Fruit fly (Drosophila melanogaster) whole organism, embryonic: ENCODE data around the gene cbt.
A peak's percentile ranks its signal among the peaks of the same experiment; 100 is the strongest.

Experiments
- Ada2b ChIP-seq: fragments of 200-800 bp; sonication (Bioruptor generic); IDR thresholded peaks from 2 replicates; pipeline ENCODE4 v1.3.6; 2022; ENCODE audit warnings: missing biosample characterization, missing genetic modification characterization
- Awh ChIP-seq: fragments of 200-800 bp; sonication (Bioruptor generic); IDR thresholded peaks from 2 replicates; pipeline ENCODE4, ENCODE4 v1.3.6; 2022; ENCODE audit warnings: missing biosample characterization, missing genetic modification characterization
- BEAF-32 ChIP-seq: fragments of 200-800 bp; sonication (Bioruptor generic); optimal IDR thresholded peaks from 3 replicates; lab custom pipeline; 2017; ENCODE audit warnings: missing biosample characterization, missing genetic modification characterization, mild to moderate bottlenecking, moderate library complexity, missing genetic modification reagents
- CG10209 ChIP-seq: fragments of 200-800 bp; sonication (Bioruptor generic); optimal IDR thresholded peaks from 3 replicates; lab custom pipeline; 2017; ENCODE audit warnings: missing biosample characterization, mild to moderate bottlenecking, missing genetic modification characterization, missing genetic modification reagents
- CG1024 ChIP-seq: fragments of 200-800 bp; sonication (Bioruptor generic); IDR thresholded peaks from 2 replicates; pipeline ENCODE4 v1.3.6; 2022; ENCODE audit warnings: missing biosample characterization, missing genetic modification characterization
- CG10979 ChIP-seq: fragments of 200-800 bp; sonication (Bioruptor generic); optimal IDR thresholded peaks from 2 replicates; lab custom pipeline; 2018; ENCODE audit warnings: missing biosample characterization, mild to moderate bottlenecking, missing genetic modification characterization, moderate library complexity
- CG11093 ChIP-seq: fragments of 200-800 bp; sonication (Bioruptor generic); IDR thresholded peaks from 3 replicates; pipeline ENCODE4 v1.3.6; 2022; ENCODE audit warnings: missing biosample characterization, missing genetic modification characterization
- CG11398 ChIP-seq: fragments of 200-800 bp; sonication (Bioruptor generic); optimal IDR thresholded peaks from 2 replicates; lab custom pipeline; 2016; ENCODE audit warnings: missing biosample characterization, missing genetic modification characterization
- CG12104 ChIP-seq: fragments of 200-800 bp; sonication (Bioruptor generic); optimal IDR thresholded peaks from 3 replicates; lab custom pipeline; 2016; ENCODE audit warnings: missing biosample characterization, missing genetic modification characterization
- CG12155 ChIP-seq: fragments of 200-800 bp; sonication (Bioruptor generic); optimal IDR thresholded peaks from 3 replicates; lab custom pipeline; 2016; ENCODE audit warnings: missing biosample characterization, missing genetic modification characterization
- CG12391 ChIP-seq: fragments of 200-800 bp; sonication (Bioruptor generic); optimal IDR thresholded peaks from 3 replicates; lab custom pipeline; 2018; ENCODE audit warnings: missing biosample characterization, mild to moderate bottlenecking, missing genetic modification characterization, moderate library complexity
- CG12942 ChIP-seq: fragments of 200-800 bp; sonication (Bioruptor generic); optimal IDR thresholded peaks from 3 replicates; lab custom pipeline; 2016; ENCODE audit warnings: missing biosample characterization, missing genetic modification characterization
- CG13624 ChIP-seq: fragments of 200-800 bp; sonication (Bioruptor generic); optimal IDR thresholded peaks from 2 replicates; lab custom pipeline; 2016; ENCODE audit warnings: missing biosample characterization, missing genetic modification characterization
- CG14710 ChIP-seq: fragments of 200-800 bp; sonication (Bioruptor generic); optimal IDR thresholded peaks from 3 replicates; lab custom pipeline; 2019; ENCODE audit warnings: missing biosample characterization, mild to moderate bottlenecking, missing genetic modification characterization, moderate library complexity
- CG1529 ChIP-seq: fragments of 200-800 bp; sonication (Bioruptor generic); optimal IDR thresholded peaks from 3 replicates; lab custom pipeline; 2018; ENCODE audit warnings: missing biosample characterization, missing genetic modification characterization
- CG1603 ChIP-seq: fragments of 200-800 bp; sonication (Bioruptor generic); optimal IDR thresholded peaks from 2 replicates; lab custom pipeline; 2019; ENCODE audit warnings: missing biosample characterization, mild to moderate bottlenecking, missing genetic modification characterization, moderate library complexity
- CG2712 ChIP-seq: fragments of 200-800 bp; optimal IDR thresholded peaks from 3 replicates; lab custom pipeline; 2019; ENCODE audit warnings: missing biosample characterization, mild to moderate bottlenecking, missing genetic modification characterization, moderate library complexity
- CG2875 ChIP-seq: fragments of 200-800 bp; sonication (Bioruptor generic); optimal IDR thresholded peaks from 2 replicates; lab custom pipeline; 2017; ENCODE audit warnings: missing biosample characterization, mild to moderate bottlenecking, missing genetic modification characterization, missing genetic modification reagents
- CG31365 ChIP-seq: fragments of 200-800 bp; sonication (Bioruptor generic); optimal IDR thresholded peaks from 2 replicates; lab custom pipeline; 2018; ENCODE audit warnings: missing biosample characterization, mild to moderate bottlenecking, missing genetic modification characterization
- CG33213 ChIP-seq: fragments of 200-800 bp; sonication (Bioruptor generic); optimal IDR thresholded peaks from 3 replicates; lab custom pipeline; 2016; ENCODE audit warnings: missing biosample characterization, missing genetic modification characterization
- CG34376 ChIP-seq: fragments of 200-800 bp; sonication (Bioruptor generic); optimal IDR thresholded peaks from 2 replicates; lab custom pipeline; 2018; ENCODE audit warnings: missing biosample characterization, mild to moderate bottlenecking, missing genetic modification characterization
- CG3995 ChIP-seq: fragments of 200-800 bp; sonication (Bioruptor generic); optimal IDR thresholded peaks from 3 replicates; lab custom pipeline; 2016; ENCODE audit warnings: missing biosample characterization, missing genetic modification characterization
- CG4424 ChIP-seq: fragments of 200-800 bp; sonication (Bioruptor generic); optimal IDR thresholded peaks from 3 replicates; lab custom pipeline; 2016; ENCODE audit warnings: missing biosample characterization, missing genetic modification characterization
- CG6254 ChIP-seq: fragments of 200-800 bp; sonication (Bioruptor generic); optimal IDR thresholded peaks from 3 replicates; lab custom pipeline; 2017; ENCODE audit warnings: mild to moderate bottlenecking, missing biosample characterization, missing genetic modification reagents, missing genetic modification characterization
- CG8089 ChIP-seq: fragments of 200-800 bp; sonication (Bioruptor generic); optimal IDR thresholded peaks from 3 replicates; lab custom pipeline; 2016; ENCODE audit warnings: missing biosample characterization, missing genetic modification characterization
- CG8944 ChIP-seq: fragments of 200-800 bp; sonication (Bioruptor generic); optimal IDR thresholded peaks from 3 replicates; lab custom pipeline; 2016; ENCODE audit warnings: missing biosample characterization, missing genetic modification characterization
- CHES-1-like ChIP-seq: fragments of 200-800 bp; sonication (Bioruptor generic); optimal IDR thresholded peaks from 2 replicates; lab custom pipeline; 2016; ENCODE audit warnings: missing biosample characterization, missing genetic modification characterization
- Chrac-16 ChIP-seq: fragments of 200-800 bp; sonication (Bioruptor generic); optimal IDR thresholded peaks from 3 replicates; lab custom pipeline; 2016; ENCODE audit warnings: missing biosample characterization, missing genetic modification characterization
- CkIIα-i1 ChIP-seq: fragments of 200-800 bp; sonication (Bioruptor generic); IDR thresholded peaks from 2 replicates; pipeline ENCODE4 v1.3.6; 2022; ENCODE audit warnings: missing biosample characterization, missing genetic modification characterization
- D19B ChIP-seq: fragments of 200-800 bp; sonication (Bioruptor generic); optimal IDR thresholded peaks from 2 replicates; lab custom pipeline; 2017; ENCODE audit warnings: missing biosample characterization, mild to moderate bottlenecking, missing genetic modification characterization
- Doc3 ChIP-seq: fragments of 200-800 bp; sonication (Bioruptor generic); IDR thresholded peaks from 3 replicates; pipeline ENCODE4 v1.3.6; 2022; ENCODE audit warnings: missing biosample characterization, missing genetic modification characterization; ENCODE audit not compliant: partially characterized antibody
- Ets65A ChIP-seq: fragments of 200-800 bp; sonication (Bioruptor generic); peaks from one replicate; lab custom pipeline; 2016; ENCODE audit warnings: missing biosample characterization, missing genetic modification characterization
- Hmr ChIP-seq: fragments of 200-800 bp; sonication (Bioruptor generic); optimal IDR thresholded peaks from 3 replicates; lab custom pipeline; 2017; ENCODE audit warnings: mild to moderate bottlenecking, missing biosample characterization, missing genetic modification reagents, missing genetic modification characterization
- Mrtf ChIP-seq: fragments of 200-800 bp; sonication (Bioruptor generic); IDR thresholded peaks from 3 replicates; pipeline ENCODE4 v1.3.6; 2022; ENCODE audit warnings: missing biosample characterization, missing genetic modification characterization
- Spps ChIP-seq: fragments of 200-800 bp; sonication (Bioruptor generic); optimal IDR thresholded peaks from 2 replicates; lab custom pipeline; 2018; ENCODE audit warnings: missing biosample characterization, mild to moderate bottlenecking, missing genetic modification characterization
- Usf ChIP-seq: fragments of 200-800 bp; sonication (Bioruptor generic); optimal IDR thresholded peaks from 2 replicates; lab custom pipeline; 2017; ENCODE audit warnings: missing genotype, missing biosample characterization, missing genetic modification characterization
- az2 ChIP-seq: fragments of 200-800 bp; sonication (Bioruptor generic); optimal IDR thresholded peaks from 3 replicates; lab custom pipeline; 2016; ENCODE audit warnings: missing biosample characterization, missing genetic modification characterization
- bigmax ChIP-seq: fragments of 200-800 bp; sonication (Bioruptor generic); optimal IDR thresholded peaks from 2 replicates; lab custom pipeline; 2018; ENCODE audit warnings: missing biosample characterization, mild to moderate bottlenecking, missing genetic modification characterization
- cad ChIP-seq: fragments of >200 bp; optimal IDR thresholded peaks from 2 replicates; lab custom pipeline; 2017; ENCODE audit warnings: missing biosample characterization, missing genetic modification characterization
- cas ChIP-seq: fragments of 200-800 bp; sonication (Bioruptor generic); IDR thresholded peaks from 2 replicates; pipeline ENCODE4 v1.3.6; 2022; ENCODE audit warnings: missing biosample characterization, missing genetic modification characterization
- corto ChIP-seq: fragments of 200-800 bp; sonication (Bioruptor generic); optimal IDR thresholded peaks from 2 replicates; lab custom pipeline; 2016; ENCODE audit warnings: missing biosample characterization, mild to moderate bottlenecking, missing genetic modification characterization, moderate library complexity
- da ChIP-seq: fragments of 200-800 bp; sonication (Bioruptor generic); optimal IDR thresholded peaks from 2 replicates; lab custom pipeline; 2016; ENCODE audit warnings: missing biosample characterization, missing genetic modification characterization
- eyg ChIP-seq: fragments of 200-800 bp; sonication (Bioruptor generic); optimal IDR thresholded peaks from 3 replicates; lab custom pipeline; 2016; ENCODE audit warnings: missing biosample characterization, missing genetic modification characterization
- fd102C ChIP-seq: fragments of 200-800 bp; sonication (Bioruptor generic); optimal IDR thresholded peaks from 2 replicates; lab custom pipeline; 2018; ENCODE audit warnings: missing biosample characterization, mild to moderate bottlenecking, missing genetic modification characterization, moderate library complexity
- ham ChIP-seq: fragments of 200-800 bp; sonication (Bioruptor generic); IDR thresholded peaks from 2 replicates; pipeline ENCODE4 v1.3.6; 2022; ENCODE audit warnings: missing biosample characterization, missing genetic modification characterization
- kay ChIP-seq: fragments of 200-800 bp; sonication (Bioruptor generic); optimal IDR thresholded peaks from 2 replicates; lab custom pipeline; 2016; ENCODE audit warnings: missing biosample characterization, missing genetic modification characterization
- lab ChIP-seq: fragments of 200-800 bp; sonication (Bioruptor generic); optimal IDR thresholded peaks from 3 replicates; lab custom pipeline; 2017; ENCODE audit warnings: missing biosample characterization, missing genetic modification characterization, mild to moderate bottlenecking, moderate library complexity, missing genetic modification reagents
- peb ChIP-seq: fragments of 200-800 bp; sonication (Bioruptor generic); IDR thresholded peaks from 2 replicates; pipeline ENCODE4 v1.3.6; 2022; ENCODE audit warnings: missing biosample characterization, missing genetic modification characterization
- run ChIP-seq: fragments of 200-800 bp; sonication (Bioruptor generic); optimal IDR thresholded peaks from 3 replicates; lab custom pipeline; 2018; ENCODE audit warnings: missing biosample characterization, mild to moderate bottlenecking, missing genetic modification characterization
- sr ChIP-seq: fragments of 200-800 bp; sonication (Bioruptor generic); IDR thresholded peaks from 3 replicates; pipeline ENCODE4 v1.3.6; 2022; ENCODE audit warnings: missing biosample characterization, missing genetic modification characterization
- tgo ChIP-seq: fragments of 200-800 bp; sonication (Bioruptor generic); IDR thresholded peaks from 3 replicates; pipeline ENCODE4 v1.3.6; 2022; ENCODE audit warnings: missing biosample characterization, missing genetic modification characterization

Gene cbt

dm6 chr2L:481400-481756, 1.9 kb upstream of the cbt start:
- TF ChIP-seq D19B (GFP tag; lab: Kevin White, UChicago) (no peak), CG11093 (no peak), fd102C (GFP tag; lab: Kevin White, UChicago) (no peak), run (no peak), cad (GFP tag; lab: Kevin White, UChicago) (no peak), CG11398 (GFP tag; lab: Kevin White, UChicago) (no peak), Mrtf (GFP tag; lab: Robert Waterston, UW) (no peak), CG12942 (GFP tag; lab: Kevin White, UChicago) (no peak), Awh (GFP tag; lab: Robert Waterston, UW) (no peak), sr (GFP tag; lab: Robert Waterston, UW) (no peak), Hmr (no peak), CG4424 (no peak), lab (GFP tag; lab: Kevin White, UChicago) (no peak), eyg (no peak), CG12155 (GFP tag; lab: Kevin White, UChicago) (no peak), CG13624 (no peak), CG10209 (no peak), Chrac-16 (no peak), CHES-1-like (GFP tag; lab: Kevin White, UChicago) (no peak)

dm6 chr2L:480638-481399, 1.3 kb upstream of the cbt start:
- TF ChIP-seq CG8089 (GFP tag; lab: Kevin White, UChicago) (peak; percentile 100), da (peak; percentile 100), tgo (GFP tag; lab: Robert Waterston, UW) (no peak), CG1603 (tag; lab: Kevin White, UChicago) (peak; percentile 99), Usf (GFP tag; lab: Kevin White, UChicago) (peak; percentile 100), ham (no peak), CG3995 (peak; percentile 93), Ada2b (no peak), CG8944 (peak; percentile 100), CG2712 (tag; lab: Kevin White, UChicago) (peak; percentile 100), Spps (tag; lab: Kevin White, UChicago) (peak; percentile 100), CG1529 (GFP tag; lab: Kevin White, UChicago) (peak; percentile 100), CkIIα-i1 (GFP tag; lab: Robert Waterston, UW) (no peak), kay (GFP tag; lab: Kevin White, UChicago) (peak; percentile 100), az2 (GFP tag; lab: Kevin White, UChicago) (peak; percentile 100), cas (GFP tag; lab: Robert Waterston, UW) (no peak), CG10979 (tag; lab: Kevin White, UChicago) (peak; percentile 100), CG12391 (tag; lab: Kevin White, UChicago) (peak; percentile 100), Ets65A (GFP tag; lab: Kevin White, UChicago) (peak; percentile 100), BEAF-32 (GFP tag; lab: Kevin White, UChicago) (peak; percentile 59), peb (no peak), Doc3 (no peak), CG12104 (GFP tag; lab: Kevin White, UChicago) (peak; percentile 100), CG31365 (peak; percentile 97), bigmax (GFP tag; lab: Kevin White, UChicago) (peak; percentile 93), CG34376 (GFP tag; lab: Kevin White, UChicago) (peak; percentile 100), CG14710 (peak; percentile 99), CG33213 (GFP tag; lab: Kevin White, UChicago) (peak; percentile 100), CG6254 (peak; percentile 98), CG1024 (GFP tag; lab: Robert Waterston, UW) (no peak), CG2875 (GFP tag; lab: Kevin White, UChicago) (peak; percentile 100), corto (GFP tag; lab: Kevin White, UChicago) (peak; percentile 100)
